Worm (Caenorhabditis elegans) whole organism, L2 larva: ENCODE results near the gene gpdh-2.

ENCODE experiments used
- C34F6.9 ChIP-seq: fragments of 150-350 bp; optimal IDR thresholded peaks from 2 replicates; lab custom pipeline; 2014; ENCODE audit warnings: missing biosample characterization, missing genetic modification characterization
- F13H6.1 ChIP-seq: sonication (generic microtip); optimal IDR thresholded peaks from 2 replicates; lab custom pipeline; 2016; ENCODE audit warnings: missing genetic modification characterization, missing compliant biosample characterization
- R02D3.7 ChIP-seq: fragments of 150-350 bp; optimal IDR thresholded peaks from 2 replicates; lab custom pipeline; 2014; ENCODE audit warnings: missing biosample characterization, missing genetic modification characterization
- ZK546.5 ChIP-seq: sonication (generic microtip); optimal IDR thresholded peaks from 2 replicates; lab custom pipeline; 2017; ENCODE audit warnings: missing biosample characterization, missing genetic modification characterization
- ama-1 ChIP-seq: fragments of 150-350 bp; optimal IDR thresholded peaks from 2 replicates; lab custom pipeline; 2018; ENCODE audit warnings: inconsistent platforms
- blmp-1 ChIP-seq: sonication (generic microtip); optimal IDR thresholded peaks from 2 replicates; lab custom pipeline; 2017; ENCODE audit warnings: missing genetic modification characterization, mild to moderate bottlenecking, missing compliant biosample characterization, antibody characterized with exemption, moderate library complexity; ENCODE audit not compliant: insufficient read depth
- crh-2 ChIP-seq: sonication (generic microtip); optimal IDR thresholded peaks from 2 replicates; lab custom pipeline; 2017; ENCODE audit warnings: missing biosample characterization, missing genetic modification characterization
- egl-27 ChIP-seq: sonication (generic microtip); optimal IDR thresholded peaks from 3 replicates; lab custom pipeline; 2017; ENCODE audit warnings: missing biosample characterization, missing genetic modification reagents, missing genetic modification characterization
- elt-1 ChIP-seq: fragments of 150-350 bp; optimal IDR thresholded peaks from 2 replicates; lab custom pipeline; 2014; ENCODE audit warnings: missing biosample characterization, missing genetic modification characterization
- fos-1 ChIP-seq: fragments of 150-350 bp; optimal IDR thresholded peaks from 2 replicates; lab custom pipeline; 2014; ENCODE audit warnings: missing biosample characterization, missing genetic modification characterization
- gmeb-1 ChIP-seq: fragments of 150-350 bp; optimal IDR thresholded peaks from 2 replicates; lab custom pipeline; 2014; ENCODE audit warnings: missing biosample characterization, missing genetic modification characterization
- lin-13 ChIP-seq: fragments of 150-350 bp; optimal IDR thresholded peaks from 2 replicates; lab custom pipeline; 2014; ENCODE audit warnings: missing biosample characterization, missing genetic modification reagents, missing genetic modification characterization
- lin-39 ChIP-seq: fragments of 150-350 bp; optimal IDR thresholded peaks from 2 replicates; lab custom pipeline; 2014; ENCODE audit warnings: missing biosample characterization, missing genetic modification reagents, missing genetic modification characterization
- lsy-2 ChIP-seq, 2 experiments: fragments of 150-350 bp in 1 of 2; sonication (generic microtip) in 1 of 2; optimal IDR thresholded peaks; 2 replicates each; lab custom pipeline; 2014 to 2017; ENCODE audit warnings: missing biosample characterization in 2 of 2, missing genetic modification characterization in 2 of 2
- mab-5 ChIP-seq: fragments of 150-350 bp; optimal IDR thresholded peaks from 2 replicates; lab custom pipeline; 2014; ENCODE audit warnings: missing biosample characterization, missing genetic modification characterization
- mdl-1 ChIP-seq, 2 experiments: fragments of 150-350 bp in 1 of 2; sonication (generic microtip) in 1 of 2; optimal IDR thresholded peaks; 2 replicates each; lab custom pipeline; 2017; ENCODE audit warnings: missing biosample characterization in 2 of 2, missing genetic modification characterization in 2 of 2
- nhr-10 ChIP-seq: sonication (generic microtip); optimal IDR thresholded peaks from 2 replicates; lab custom pipeline; 2017; ENCODE audit warnings: missing biosample characterization, missing genetic modification characterization
- nhr-129 ChIP-seq: fragments of 150-350 bp; optimal IDR thresholded peaks from 2 replicates; lab custom pipeline; 2014; ENCODE audit warnings: missing biosample characterization, missing genetic modification characterization
- nhr-21 ChIP-seq: fragments of 150-350 bp; optimal IDR thresholded peaks from 2 replicates; lab custom pipeline; 2014; ENCODE audit warnings: missing biosample characterization, missing genetic modification characterization
- nhr-237 ChIP-seq: fragments of 150-350 bp; optimal IDR thresholded peaks from 2 replicates; lab custom pipeline; 2014; ENCODE audit warnings: missing biosample characterization, missing genetic modification characterization
- nhr-25 ChIP-seq: fragments of 150-350 bp; sonication (generic microtip); optimal IDR thresholded peaks from 3 replicates; lab custom pipeline; 2014; ENCODE audit warnings: missing biosample characterization, missing genetic modification characterization
- sem-4 ChIP-seq: fragments of 150-350 bp; optimal IDR thresholded peaks from 2 replicates; lab custom pipeline; 2014; ENCODE audit warnings: missing biosample characterization, missing genetic modification reagents, missing genetic modification characterization
- sma-3 ChIP-seq: sonication (generic microtip); optimal IDR thresholded peaks from 2 replicates; lab custom pipeline; 2016; ENCODE audit warnings: missing genetic modification reagents, missing genetic modification characterization, missing compliant biosample characterization
- sma-9 ChIP-seq, 2 experiments: fragments of 150-350 bp in 1 of 2; sonication (generic microtip) in 1 of 2; optimal IDR thresholded peaks; 2 replicates each; lab custom pipeline; 2014 to 2016; ENCODE audit warnings: missing genetic modification characterization in 2 of 2, mild to moderate bottlenecking in 1 of 2, missing biosample characterization in 1 of 2, missing compliant biosample characterization in 1 of 2, missing genetic modification reagents in 1 of 2, moderate library complexity in 1 of 2
- snpc-4 ChIP-seq: fragments of 150-350 bp; optimal IDR thresholded peaks from 2 replicates; lab custom pipeline; 2014; ENCODE audit warnings: missing biosample characterization, missing genetic modification characterization
- unc-55 ChIP-seq: fragments of 150-350 bp; sonication (generic microtip); optimal IDR thresholded peaks from 3 replicates; lab custom pipeline; 2014; ENCODE audit warnings: missing biosample characterization, missing genetic modification reagents, missing genetic modification characterization
- zag-1 ChIP-seq: fragments of 150-350 bp; optimal IDR thresholded peaks from 2 replicates; lab custom pipeline; 2014; ENCODE audit warnings: missing biosample characterization, missing genetic modification characterization
- ztf-4 ChIP-seq: fragments of 150-350 bp; optimal IDR thresholded peaks from 2 replicates; lab custom pipeline; 2014; ENCODE audit warnings: missing biosample characterization, missing genetic modification characterization

The gpdh-2 gene

DNA sequence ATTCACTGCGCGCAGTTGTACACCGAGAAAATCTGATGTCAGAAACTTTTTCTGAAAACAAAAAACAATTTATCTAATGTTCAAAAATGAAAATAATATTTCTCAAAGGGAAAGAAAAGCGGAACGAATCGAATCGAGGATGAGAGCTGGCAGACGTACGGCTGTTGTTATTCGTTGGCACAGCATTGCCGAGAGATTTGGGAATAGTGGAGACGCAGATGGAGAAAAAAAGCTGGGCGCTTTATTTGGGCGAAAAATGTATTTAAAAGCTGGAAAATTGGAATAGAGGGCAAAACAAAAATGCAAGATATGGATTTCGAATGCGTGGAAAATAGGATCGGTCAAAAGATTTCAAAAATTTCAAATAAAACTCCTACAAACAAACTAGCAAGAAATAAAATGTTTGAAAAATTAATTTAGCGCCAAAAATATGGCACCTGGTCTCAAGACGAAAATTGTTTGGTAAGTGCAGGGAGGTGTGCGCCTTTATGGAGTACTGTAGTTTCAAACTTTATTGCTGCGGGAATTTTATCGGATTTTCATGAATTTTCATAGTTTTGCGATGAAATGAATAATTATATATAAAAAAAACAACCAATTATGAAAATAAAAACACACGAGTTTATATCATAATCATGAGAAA is at the start of gene gpdh-2:
Gene gpdh-2, minus strand, starts transcription at position 51 of the 643 bp plus-strand sequence.
- TF ChIP-seq ama-1 (lab: Kevin White, UChicago): no peak
- no peak for TF ChIP-seq blmp-1 (tag; lab: Kevin White, UChicago)
- peak; percentile 9 for TF ChIP-seq snpc-4
- peak in 1 of 2 experiments; percentile 14 for TF ChIP-seq lsy-2 (tag; optimal IDR thresholded peaks at IDR 0.05; lab: Kevin White, UChicago)
- peak; percentile 27 for TF ChIP-seq nhr-129 (tag; lab: Kevin White, UChicago)

DNA sequence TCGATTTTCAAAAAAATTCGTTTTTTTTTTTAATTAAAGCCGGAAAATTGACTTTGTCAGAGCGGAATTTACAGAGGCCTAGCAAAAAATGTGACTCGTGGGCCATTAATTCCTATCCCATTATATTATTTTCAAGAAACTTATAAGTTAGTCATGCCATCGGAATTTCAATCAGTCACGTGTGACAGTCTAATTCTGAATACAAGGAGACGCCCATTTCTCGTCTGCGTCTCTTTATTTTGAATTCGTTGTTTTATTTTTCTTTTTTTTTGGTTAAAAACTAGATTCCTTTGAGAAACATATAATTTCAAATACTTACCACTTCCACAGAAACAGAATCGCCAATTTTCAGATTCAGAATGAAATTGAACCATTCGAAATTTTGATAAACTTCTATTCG is 49.8 kb upstream of the gpdh-2 start:
- TF ChIP-seq unc-55 (no peak), sma-3 (GFP tag; lab: Kevin White, UChicago) (peak; percentile 3)

DNA sequence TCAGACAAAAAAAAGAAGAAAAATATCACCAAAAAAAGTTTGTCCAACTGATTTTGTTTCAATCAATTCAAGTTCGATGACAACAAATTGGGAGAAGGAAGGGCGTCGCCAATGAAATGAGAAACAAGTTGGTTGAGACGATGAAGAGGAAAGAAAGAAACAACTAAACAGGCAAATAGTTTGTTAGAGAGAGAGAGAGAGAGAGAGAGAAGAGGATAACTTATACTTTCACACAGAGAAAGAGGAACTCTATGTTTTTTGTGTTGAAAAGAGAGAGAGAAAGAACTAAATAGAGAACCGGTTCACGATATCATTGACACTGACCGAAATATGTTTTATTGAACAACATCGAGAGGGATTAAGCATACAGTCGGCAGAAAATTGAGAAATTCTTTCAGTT is 48.6 kb upstream of the gpdh-2 start:
- TF ChIP-seq lsy-2 (tag; optimal IDR thresholded peaks at IDR 0.05; lab: Kevin White, UChicago) (no peak), mdl-1 (tag; optimal IDR thresholded peaks at IDR 0.05; lab: Kevin White, UChicago) (no peak), sma-9 (GFP tag; optimal IDR thresholded peaks at IDR 0.05; lab: Kevin White, UChicago) (peak; percentile 8), sma-9 (tag; optimal IDR thresholded peaks at IDR 0.05; lab: Kevin White, UChicago) (no peak), blmp-1 (tag; lab: Kevin White, UChicago) (peak; percentile 48), sma-3 (GFP tag; lab: Kevin White, UChicago) (peak; percentile 31), nhr-25 (tag; lab: Kevin White, UChicago) (peak; percentile 31)

DNA sequence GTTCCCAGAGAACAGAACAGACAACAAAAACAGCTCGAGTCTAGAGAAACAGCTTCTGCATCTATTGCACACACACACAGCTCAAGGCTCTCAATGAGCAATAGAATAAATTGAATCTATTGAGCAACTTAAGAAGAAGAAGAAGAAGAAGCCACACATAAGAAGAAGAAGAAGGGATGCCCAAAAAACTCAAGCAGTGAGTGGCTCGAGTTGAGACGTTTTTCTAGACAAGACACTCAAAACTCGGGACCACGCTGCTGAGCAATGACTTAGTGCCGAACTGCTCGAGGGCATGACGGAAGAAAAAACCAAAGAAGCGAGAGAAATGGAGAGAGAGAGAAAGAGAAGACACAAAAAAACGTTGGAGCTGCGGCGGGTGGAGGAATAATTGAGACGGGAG is 46.3 kb upstream of the gpdh-2 start:
- TF ChIP-seq ama-1 (lab: Kevin White, UChicago) (peak; percentile 16), nhr-21 (no peak), R02D3.7 (tag; lab: Kevin White, UChicago) (no peak), C34F6.9 (tag; lab: Kevin White, UChicago) (peak; percentile 66), lin-13 (no peak), unc-55 (peak; percentile 3), sma-9 (GFP tag; optimal IDR thresholded peaks at IDR 0.05; lab: Kevin White, UChicago) (peak; percentile 8), sma-9 (tag; optimal IDR thresholded peaks at IDR 0.05; lab: Kevin White, UChicago) (no peak), sem-4 (tag; lab: Kevin White, UChicago) (no peak), fos-1 (tag; lab: Kevin White, UChicago) (peak; percentile 16), nhr-129 (tag; lab: Kevin White, UChicago) (peak; percentile 78), nhr-10 (no peak)
- TF ChIP-seq, all 48 proteins: peak for 6

DNA sequence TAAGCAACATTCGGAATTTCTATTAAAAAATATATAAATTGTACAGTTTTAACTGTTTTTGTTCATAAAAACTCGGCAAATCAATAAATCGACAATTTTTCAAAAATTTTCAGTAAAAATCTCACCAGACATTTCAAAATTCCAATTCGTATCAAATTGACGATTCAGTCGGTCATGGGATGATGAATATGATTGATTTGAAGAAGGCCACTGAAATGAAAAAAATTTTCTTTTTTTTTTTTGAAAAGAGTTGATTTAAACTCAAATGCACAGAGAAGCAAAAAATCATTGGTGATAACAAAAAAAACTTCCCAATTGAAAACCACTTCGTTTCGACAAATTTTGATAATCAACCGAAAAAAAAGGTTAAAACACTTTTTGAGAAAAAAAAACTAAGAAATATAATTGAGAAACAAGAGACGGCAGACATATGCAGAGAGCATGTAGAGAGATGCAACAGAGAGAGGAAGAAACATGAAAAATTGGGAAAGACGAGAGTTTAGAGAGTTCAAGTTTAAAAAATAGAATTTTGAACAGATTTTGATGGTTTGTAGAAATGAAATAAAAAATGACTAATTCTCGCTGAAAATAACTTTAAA is 44.8 kb upstream of the gpdh-2 start:
- peak; percentile 42 for TF ChIP-seq unc-55
- TF ChIP-seq mab-5 (tag; lab: Kevin White, UChicago): no peak
- TF ChIP-seq gmeb-1: peak; percentile 26
- TF ChIP-seq fos-1 (tag; lab: Kevin White, UChicago): peak; percentile 59
- TF ChIP-seq C34F6.9 (tag; lab: Kevin White, UChicago): peak; percentile 49
- TF ChIP-seq crh-2 (tag; lab: Kevin White, UChicago): peak; percentile 21

DNA sequence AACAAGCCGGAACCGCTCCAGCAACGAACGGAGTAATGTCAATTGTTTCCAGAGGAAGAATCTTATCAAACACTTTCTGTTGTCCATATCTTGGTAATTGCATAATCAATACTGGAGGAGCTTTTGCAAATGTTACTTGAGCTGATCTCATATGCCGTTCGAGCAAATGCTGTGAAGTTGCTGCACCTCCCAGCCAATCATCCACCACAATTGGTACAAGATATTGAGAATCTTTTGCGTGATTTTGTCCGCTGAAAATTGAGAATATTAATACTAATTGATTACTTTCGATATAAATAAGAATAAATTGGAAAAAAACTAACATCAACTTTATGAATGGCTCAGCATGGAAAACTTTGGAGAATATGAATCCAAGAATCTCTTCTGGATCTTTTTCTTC is 40.7 kb upstream of the gpdh-2 start:
- TF ChIP-seq lin-39 (tag; lab: Kevin White, UChicago): no peak
- no peak for TF ChIP-seq sma-3 (GFP tag; lab: Kevin White, UChicago)
- no peak for TF ChIP-seq zag-1
- no peak for TF ChIP-seq F13H6.1 (tag; lab: Kevin White, UChicago)
- no peak for TF ChIP-seq ztf-4 (tag; lab: Kevin White, UChicago)

DNA sequence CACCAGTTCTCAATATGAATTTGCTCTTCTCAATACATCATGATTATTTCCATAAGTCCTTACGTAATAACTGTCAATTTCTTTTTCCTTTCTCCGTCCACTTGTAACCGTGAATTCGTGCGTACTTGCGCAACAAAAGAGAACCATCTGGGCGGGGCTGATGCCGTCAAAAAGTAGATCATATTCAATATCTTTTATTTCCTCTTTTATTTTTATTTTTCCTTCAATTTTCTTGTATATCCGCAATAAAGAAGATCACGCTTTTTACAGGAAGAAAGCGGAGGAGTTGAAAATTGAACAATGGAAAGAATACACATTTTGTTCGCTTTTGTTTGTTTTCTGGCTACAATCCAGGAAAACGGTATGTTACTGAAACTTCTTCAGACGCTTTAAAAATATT is 33.9 kb upstream of the gpdh-2 start, which contains the start of gene mam-7:
Gene mam-7, plus strand, starts transcription at position 301 of the 400 bp plus-strand sequence.
- TF ChIP-seq lsy-2 (tag; optimal IDR thresholded peaks at IDR 0.05; lab: Kevin White, UChicago) (no peak), ztf-4 (tag; lab: Kevin White, UChicago) (no peak), F13H6.1 (tag; lab: Kevin White, UChicago) (no peak), egl-27 (tag; lab: Kevin White, UChicago) (no peak), lin-39 (tag; lab: Kevin White, UChicago) (no peak), nhr-21 (no peak), ama-1 (lab: Kevin White, UChicago) (no peak), elt-1 (no peak), ZK546.5 (no peak), nhr-10 (no peak), mab-5 (tag; lab: Kevin White, UChicago) (no peak), nhr-237 (tag; lab: Kevin White, UChicago) (no peak)
- TF ChIP-seq, all 48 proteins: peak for 0
